Worm (Caenorhabditis elegans) whole organism, dauer: ENCODE data around the gene zig-5.

Source experiments
- unc-62 ChIP-seq: sonication (generic microtip); optimal IDR thresholded peaks from 2 replicates; lab custom pipeline; 2017; ENCODE audit warnings: missing biosample characterization, missing genetic modification reagents, missing genetic modification characterization

Gene zig-5

DNA sequence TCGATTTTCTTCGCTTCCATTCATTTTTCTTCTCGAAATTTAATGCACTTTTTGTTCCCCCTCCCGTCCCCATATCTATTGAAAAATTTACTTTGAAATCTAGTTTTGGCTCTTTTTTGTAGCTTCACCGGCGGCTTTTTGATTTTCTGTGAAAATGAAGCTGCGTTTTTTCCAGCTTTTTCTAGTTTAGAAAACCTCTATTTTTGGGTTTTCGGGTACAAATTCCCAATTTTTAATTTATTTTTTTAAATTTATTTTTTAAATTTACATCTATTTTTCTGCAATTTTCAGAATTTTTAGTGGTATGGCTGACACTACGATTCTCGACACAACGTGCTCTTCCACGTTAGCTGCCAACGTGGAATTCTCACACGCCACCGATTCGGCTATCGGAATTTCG, 6.2 kb downstream of the zig-5 start, which contains the start of gene strd-1:
TSS of gene strd-1 (plus strand) at position 301 of the 400 bp plus-strand sequence.
- TF ChIP-seq unc-62 = no peak

DNA sequence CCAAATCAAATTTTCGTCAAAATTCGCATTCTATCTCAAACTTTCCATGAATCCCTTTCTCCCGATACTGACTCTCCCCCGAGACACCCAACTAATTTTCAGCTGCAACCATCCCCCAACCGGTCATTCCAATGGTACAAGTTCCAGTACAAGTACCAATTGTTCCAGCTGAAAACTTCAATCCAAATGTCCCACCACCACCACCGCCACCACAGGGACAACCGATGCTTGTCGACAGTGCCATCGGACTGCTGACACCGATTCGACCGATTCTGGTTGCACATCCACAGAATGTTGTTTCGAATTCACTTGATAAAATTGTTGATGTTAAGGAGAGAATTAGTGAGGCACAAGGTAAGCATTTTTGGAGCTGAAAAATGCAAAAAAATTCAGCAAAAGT, 7.8 kb downstream of the zig-5 start:
- TF ChIP-seq unc-62 = no peak

- TF ChIP-seq unc-62 = no peak
These were observed 10.4 kb downstream of the zig-5 start for ce11 chrIII:10942905-10943304.

DNA sequence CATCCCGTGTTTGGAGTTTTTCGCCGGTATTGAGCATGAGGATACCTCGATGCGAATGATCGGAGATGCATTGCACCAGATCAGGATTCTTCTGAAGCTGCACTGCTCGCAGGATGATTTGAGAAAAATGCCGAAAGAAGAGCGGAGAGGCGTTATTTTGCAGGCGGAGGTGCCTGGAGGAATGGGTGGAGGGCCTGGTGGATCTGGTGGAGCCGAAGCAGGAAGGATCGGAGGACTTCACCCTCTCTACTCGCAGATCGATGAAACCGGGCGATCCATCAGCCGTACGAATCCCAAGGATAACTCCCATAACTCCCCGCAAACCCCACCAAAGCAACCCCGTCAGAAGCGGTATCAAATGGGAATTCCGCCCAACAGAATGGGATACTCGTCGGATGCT, 14.1 kb downstream of the zig-5 start:
- no peak for TF ChIP-seq unc-62

DNA sequence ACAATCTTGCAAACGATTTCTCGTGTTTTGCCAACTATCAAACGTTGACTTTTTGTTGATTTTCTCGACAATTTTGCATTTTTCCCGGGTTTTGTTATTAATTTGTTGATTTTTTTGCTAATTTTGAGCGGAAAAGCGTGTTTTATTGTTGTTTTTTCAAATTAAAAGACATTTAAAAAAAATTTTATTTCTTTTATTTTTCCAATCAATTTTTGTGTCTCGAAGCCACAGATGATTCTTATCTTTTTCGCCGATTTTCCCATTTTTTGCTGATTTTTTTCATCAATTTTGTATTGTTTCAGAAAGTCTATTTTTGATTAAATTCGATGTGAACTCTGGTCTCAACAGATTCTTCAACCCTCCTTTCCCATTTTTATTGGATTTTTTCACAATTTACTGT, 17.4 kb downstream of the zig-5 start, which contains the start of gene rle-1:
TSS of gene rle-1 (plus strand) at position 301 of the 400 bp plus-strand sequence.
- TF ChIP-seq unc-62 = no peak

DNA sequence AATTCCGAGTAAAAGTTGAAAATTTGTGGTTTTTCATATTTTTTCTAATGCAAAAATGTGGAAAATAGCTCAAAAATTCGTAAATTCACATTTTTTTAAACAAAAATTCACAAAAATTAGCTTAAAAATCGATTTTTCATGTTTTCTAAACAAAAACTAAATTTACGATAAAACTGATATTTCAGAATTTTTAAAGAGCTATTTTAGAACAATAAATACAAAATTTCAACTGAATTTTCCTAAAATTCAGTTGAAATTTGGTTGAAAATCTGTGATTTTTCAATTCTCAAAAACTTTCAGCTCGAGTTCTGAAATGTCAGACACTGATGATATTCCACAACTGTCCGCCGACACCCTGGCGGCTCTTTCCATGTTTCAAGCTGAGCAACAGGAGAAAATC, 20.0 kb downstream of the zig-5 start, which contains the start of gene M142.8:
TSS of gene M142.8 (plus strand) at position 301 of the 400 bp plus-strand sequence.
- no peak for TF ChIP-seq unc-62

ce11 chrIII:10930850-10931249, 22.5 kb downstream of the zig-5 start, which contains the start of gene M142.5:
M142.5 (plus strand) TSS chrIII:10931201.
- TF ChIP-seq unc-62 = no peak

DNA sequence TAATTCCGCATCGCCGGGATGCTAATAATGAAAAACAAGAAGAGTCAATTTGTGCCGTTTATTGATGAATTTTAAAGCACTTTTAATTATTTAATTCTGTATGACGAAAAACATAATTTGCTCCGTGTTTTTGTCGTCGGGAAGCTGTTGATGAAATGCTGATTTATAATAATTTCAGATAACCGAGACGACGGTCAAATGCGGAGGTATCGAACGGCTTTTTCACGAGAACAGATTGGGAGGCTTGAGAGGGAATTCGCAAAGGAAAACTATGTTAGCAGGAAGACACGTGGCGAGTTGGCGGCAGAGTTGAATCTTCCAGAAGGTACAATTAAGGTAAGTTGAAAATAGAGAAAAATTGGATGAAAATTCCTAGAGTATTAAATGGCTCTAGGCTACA, 29.8 kb downstream of the zig-5 start:
- TF ChIP-seq unc-62 = no peak

DNA sequence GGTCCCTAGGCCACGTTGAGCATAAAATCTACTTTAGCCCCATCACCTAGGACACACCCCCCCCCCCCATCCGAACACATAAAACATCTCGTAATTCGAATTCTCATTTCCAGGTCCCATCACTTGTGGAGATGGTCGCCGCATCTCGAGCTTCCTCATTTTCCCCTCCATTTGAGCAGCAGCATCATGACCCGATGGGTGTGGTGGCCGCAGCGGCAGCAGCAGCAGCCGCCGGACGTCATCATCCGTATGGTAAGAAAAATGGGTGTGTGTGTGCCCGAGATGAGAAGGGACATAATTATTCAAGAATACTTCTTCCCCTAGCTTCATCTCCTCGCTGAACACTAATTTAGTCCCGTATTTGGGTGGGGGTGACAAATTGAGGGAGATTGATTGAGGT, 31.8 kb downstream of the zig-5 start:
- TF ChIP-seq unc-62 = no peak

ce11 chrIII:10920044-10920443, 33.3 kb downstream of the zig-5 start, which contains the start of gene vab-7:
vab-7 (plus strand) TSS chrIII:10920344.
- TF ChIP-seq unc-62 = no peak

- no peak for TF ChIP-seq unc-62
These were observed 38.3 kb downstream of the zig-5 start for ce11 chrIII:10914971-10915370.

ce11 chrIII:10911160-10911559, 42.1 kb downstream of the zig-5 start, which contains the start of gene cut-6:
cut-6 (plus strand) TSS chrIII:10911460.
- TF ChIP-seq unc-62 = no peak

ce11 chrIII:10909166-10909565, 44.1 kb downstream of the zig-5 start:
- TF ChIP-seq unc-62 = no peak

DNA sequence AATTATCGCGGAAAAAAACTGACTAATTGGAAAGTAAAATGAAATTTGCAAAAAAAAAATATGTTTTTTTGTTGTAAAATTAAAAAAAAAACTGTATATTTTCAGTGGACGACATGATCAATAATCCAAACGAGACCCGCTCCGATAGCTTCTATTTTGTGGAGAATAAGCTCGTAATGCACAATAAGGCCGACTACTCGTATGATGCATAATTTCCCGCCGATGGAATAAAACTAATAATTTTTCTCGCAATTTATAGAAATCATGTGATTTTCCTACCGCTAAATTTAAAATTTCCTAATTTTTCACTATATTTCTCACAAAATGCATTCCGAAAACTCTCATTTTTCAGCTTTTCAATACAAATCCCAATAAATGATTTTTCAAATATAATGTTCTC, 44.8 kb downstream of the zig-5 start:
- no peak for TF ChIP-seq unc-62

ce11 chrIII:10907678-10908217, 45.6 kb downstream of the zig-5 start:
- no peak for TF ChIP-seq unc-62

DNA sequence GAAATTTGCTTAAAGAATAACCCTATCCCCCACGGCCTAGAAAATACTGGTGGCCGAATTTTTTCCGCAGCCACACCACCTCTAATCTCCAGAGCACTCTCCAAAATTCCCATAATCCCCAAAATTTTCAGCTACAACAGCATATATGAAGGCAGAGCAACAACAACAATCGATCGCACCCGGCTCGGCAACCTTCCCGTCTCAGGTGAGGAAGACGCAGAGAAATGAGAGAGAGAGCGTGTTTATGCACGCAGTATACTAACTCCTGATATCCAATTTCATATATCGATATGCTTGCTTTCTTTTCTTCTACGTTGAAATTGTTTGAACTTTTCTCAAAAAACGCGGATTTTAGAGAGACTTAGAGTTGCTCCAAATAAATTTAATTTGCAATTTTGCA, 47.0 kb downstream of the zig-5 start:
- no peak for TF ChIP-seq unc-62

ce11 chrIII:10905112-10905511, 48.2 kb downstream of the zig-5 start:
- no peak for TF ChIP-seq unc-62

ce11 chrIII:10904320-10904961, 48.9 kb downstream of the zig-5 start:
- TF ChIP-seq unc-62 = no peak
